Fruit fly (Drosophila melanogaster) whole organism, embryonic: ENCODE data around the gene Ube3a.

Source experiments
- Atf-2 ChIP-seq: fragments of 200-800 bp; sonication (Bioruptor generic); optimal IDR thresholded peaks from 2 replicates; lab custom pipeline; 2016; ENCODE audit warnings: missing biosample characterization, missing genetic modification characterization
- CG10543 ChIP-seq: fragments of 200-800 bp; sonication (Bioruptor generic); optimal IDR thresholded peaks from 3 replicates; lab custom pipeline; 2017; ENCODE audit warnings: missing biosample characterization, mild to moderate bottlenecking, missing genetic modification characterization, moderate library complexity
- CG11723 ChIP-seq: fragments of 200-800 bp; sonication (Bioruptor generic); optimal IDR thresholded peaks from 2 replicates; lab custom pipeline; 2017; ENCODE audit warnings: missing biosample characterization, mild to moderate bottlenecking, missing genetic modification characterization
- CG12236 ChIP-seq: fragments of 200-800 bp; sonication (Bioruptor generic); optimal IDR thresholded peaks from 2 replicates; lab custom pipeline; 2016; ENCODE audit warnings: missing biosample characterization, missing genetic modification characterization
- CG12391 ChIP-seq: fragments of 200-800 bp; sonication (Bioruptor generic); optimal IDR thresholded peaks from 3 replicates; lab custom pipeline; 2018; ENCODE audit warnings: missing biosample characterization, mild to moderate bottlenecking, missing genetic modification characterization, moderate library complexity
- CG13123 ChIP-seq: fragments of 200-800 bp; sonication (Bioruptor generic); optimal IDR thresholded peaks from 2 replicates; lab custom pipeline; 2016; ENCODE audit warnings: missing biosample characterization, missing genetic modification characterization
- CG1602 ChIP-seq: fragments of 200-800 bp; sonication (Bioruptor generic); optimal IDR thresholded peaks from 3 replicates; lab custom pipeline; 2016; ENCODE audit warnings: missing biosample characterization, missing genetic modification characterization
- CG1647 ChIP-seq: fragments of 200-800 bp; sonication (Bioruptor generic); optimal IDR thresholded peaks from 3 replicates; lab custom pipeline; 2016; ENCODE audit warnings: missing biosample characterization, missing genetic modification characterization
- CG16813 ChIP-seq: fragments of 200-800 bp; sonication (Bioruptor generic); IDR thresholded peaks from 3 replicates; pipeline ENCODE4 v1.3.6; 2022; ENCODE audit warnings: missing biosample characterization, missing genetic modification characterization; ENCODE audit not compliant: partially characterized antibody
- CG16863 ChIP-seq: fragments of 200-800 bp; sonication (Bioruptor generic); optimal IDR thresholded peaks from 3 replicates; lab custom pipeline; 2016; ENCODE audit warnings: missing biosample characterization, missing genetic modification characterization
- CG1832 ChIP-seq: fragments of 200-800 bp; sonication (Bioruptor generic); optimal IDR thresholded peaks from 2 replicates; lab custom pipeline; 2017; ENCODE audit warnings: missing biosample characterization, mild to moderate bottlenecking, missing genetic modification characterization, inconsistent platforms
- CG18599 ChIP-seq: fragments of 200-800 bp; sonication (Bioruptor generic); optimal IDR thresholded peaks from 3 replicates; lab custom pipeline; 2017; ENCODE audit warnings: missing biosample characterization, missing genetic modification characterization, mild to moderate bottlenecking, moderate library complexity, missing genetic modification reagents
- CG2678 ChIP-seq: fragments of 200-800 bp; sonication (Bioruptor generic); optimal IDR thresholded peaks from 3 replicates; lab custom pipeline; 2019; ENCODE audit warnings: missing biosample characterization, mild to moderate bottlenecking, missing genetic modification characterization, moderate library complexity
- CG30431 ChIP-seq: fragments of 200-800 bp; sonication (Bioruptor generic); optimal IDR thresholded peaks from 2 replicates; lab custom pipeline; 2017; ENCODE audit warnings: missing biosample characterization, missing genetic modification characterization
- CG42726 ChIP-seq: fragments of 200-800 bp; sonication (Bioruptor generic); IDR thresholded peaks from 2 replicates; pipeline ENCODE4 v1.3.6; 2022; ENCODE audit warnings: missing biosample characterization, missing genetic modification characterization; ENCODE audit not compliant: partially characterized antibody
- CG4404 ChIP-seq: fragments of 200-800 bp; sonication (Bioruptor generic); IDR thresholded peaks from 2 replicates; pipeline ENCODE4 v1.3.6; 2022; ENCODE audit warnings: missing biosample characterization, missing genetic modification characterization
- CG6683 ChIP-seq: fragments of 200-800 bp; sonication (Bioruptor generic); optimal IDR thresholded peaks from 2 replicates; lab custom pipeline; 2017; ENCODE audit warnings: missing biosample characterization, mild to moderate bottlenecking, missing genetic modification characterization, missing genetic modification reagents
- CG8359 ChIP-seq: fragments of 200-800 bp; sonication (Bioruptor generic); optimal IDR thresholded peaks from 2 replicates; lab custom pipeline; 2017; ENCODE audit warnings: missing biosample characterization, mild to moderate bottlenecking, missing genetic modification characterization, borderline replicate concordance
- CTCF ChIP-seq: fragments of 200-800 bp; sonication (Bioruptor generic); optimal IDR thresholded peaks from 2 replicates; lab custom pipeline; 2017; ENCODE audit warnings: missing biosample characterization, mild to moderate bottlenecking, missing genetic modification characterization, moderate library complexity
- CoRest ChIP-seq: fragments of 200-800 bp; sonication (Bioruptor generic); optimal IDR thresholded peaks from 3 replicates; lab custom pipeline; 2018; ENCODE audit warnings: missing biosample characterization, mild to moderate bottlenecking, missing genetic modification characterization, moderate library complexity
- Eip74EF ChIP-seq, 2 experiments: fragments of 200-800 bp in 1 of 2; fragments of >200 bp in 1 of 2; sonication (Bioruptor generic) in 1 of 2; optimal IDR thresholded peaks; 2 replicates each; lab custom pipeline; 2017 to 2019; ENCODE audit warnings: missing biosample characterization in 2 of 2, missing genetic modification characterization in 2 of 2, mild to moderate bottlenecking in 1 of 2, moderate library complexity in 1 of 2
- Elba2 ChIP-seq: fragments of 200-800 bp; sonication (Bioruptor generic); optimal IDR thresholded peaks from 3 replicates; lab custom pipeline; 2016; ENCODE audit warnings: missing biosample characterization, missing genetic modification characterization
- HLH54F ChIP-seq: fragments of 200-800 bp; sonication (Bioruptor generic); optimal IDR thresholded peaks from 3 replicates; lab custom pipeline; 2016; ENCODE audit warnings: missing biosample characterization, missing genetic modification characterization
- Mes4 ChIP-seq: fragments of 200-800 bp; sonication (Bioruptor generic); optimal IDR thresholded peaks from 2 replicates; lab custom pipeline; 2016; ENCODE audit warnings: missing biosample characterization, missing genetic modification characterization
- Nf-YB ChIP-seq: fragments of 200-800 bp; sonication (Bioruptor generic); optimal IDR thresholded peaks from 3 replicates; lab custom pipeline; 2019; ENCODE audit warnings: missing biosample characterization, mild to moderate bottlenecking, missing genetic modification characterization, moderate library complexity
- NfI ChIP-seq: fragments of 200-800 bp; sonication (Bioruptor generic); optimal IDR thresholded peaks from 3 replicates; lab custom pipeline; 2018; ENCODE audit warnings: missing biosample characterization, mild to moderate bottlenecking, missing genetic modification characterization, moderate library complexity
- Scr ChIP-seq: fragments of 200-800 bp; sonication (Bioruptor generic); IDR thresholded peaks from 2 replicates; pipeline ENCODE4 v1.3.6; 2022; ENCODE audit warnings: missing biosample characterization, missing genetic modification characterization; ENCODE audit not compliant: partially characterized antibody
- Stat92E ChIP-seq, 3 experiments: fragments of >200 bp in 2 of 3; fragments of 200-800 bp in 1 of 3; sonication (Bioruptor generic) in 1 of 3; optimal IDR thresholded peaks; 2 replicates each; lab custom pipeline; 2017 to 2019; ENCODE audit warnings: missing biosample characterization in 3 of 3, missing genetic modification characterization in 3 of 3, mild to moderate bottlenecking in 1 of 3, moderate library complexity in 1 of 3
- Xbp1 ChIP-seq: fragments of 200-800 bp; sonication (Bioruptor generic); optimal IDR thresholded peaks from 3 replicates; lab custom pipeline; 2016; ENCODE audit warnings: missing biosample characterization, mild to moderate bottlenecking, missing genetic modification characterization
- amos ChIP-seq: fragments of 200-800 bp; sonication (Bioruptor generic); IDR thresholded peaks from 2 replicates; pipeline ENCODE4 v1.3.6; 2022; ENCODE audit warnings: missing biosample characterization, missing genetic modification characterization; ENCODE audit not compliant: partially characterized antibody
- ase ChIP-seq: fragments of 200-800 bp; sonication (Bioruptor generic); IDR thresholded peaks from 3 replicates; pipeline ENCODE4 v1.3.6; 2022; ENCODE audit warnings: missing biosample characterization, missing genetic modification characterization
- bbx ChIP-seq: fragments of 200-800 bp; sonication (Bioruptor generic); IDR thresholded peaks from 2 replicates; pipeline ENCODE4 v1.3.6; 2022; ENCODE audit warnings: missing biosample characterization, missing genetic modification characterization; ENCODE audit not compliant: partially characterized antibody
- caup ChIP-seq: fragments of 200-800 bp; sonication (Bioruptor generic); optimal IDR thresholded peaks from 3 replicates; lab custom pipeline; 2017; ENCODE audit warnings: missing biosample characterization, mild to moderate bottlenecking, missing genetic modification characterization, moderate library complexity; ENCODE audit not compliant: severe bottlenecking
- crc ChIP-seq: fragments of 200-800 bp; sonication (Bioruptor generic); optimal IDR thresholded peaks from 2 replicates; lab custom pipeline; 2016; ENCODE audit warnings: missing biosample characterization, missing genetic modification characterization
- dmrt11E ChIP-seq: fragments of 200-800 bp; sonication (Bioruptor generic); optimal IDR thresholded peaks from 3 replicates; lab custom pipeline; 2018; ENCODE audit warnings: missing biosample characterization, mild to moderate bottlenecking, missing genetic modification characterization, moderate library complexity
- ewg ChIP-seq: fragments of 200-800 bp; sonication (Bioruptor generic); optimal IDR thresholded peaks from 3 replicates; lab custom pipeline; 2017; ENCODE audit warnings: mild to moderate bottlenecking, missing biosample characterization, missing genetic modification reagents, missing genetic modification characterization
- gro ChIP-seq: fragments of 200-800 bp; sonication (Bioruptor generic); optimal IDR thresholded peaks from 2 replicates; lab custom pipeline; 2016; ENCODE audit warnings: missing biosample characterization, missing genetic modification characterization
- jigr1 ChIP-seq: fragments of 200-800 bp; sonication (Bioruptor generic); IDR thresholded peaks from 3 replicates; pipeline ENCODE4 v1.3.6; 2022; ENCODE audit warnings: missing biosample characterization, missing genetic modification characterization
- mam ChIP-seq: fragments of 200-800 bp; sonication (Bioruptor generic); optimal IDR thresholded peaks from 3 replicates; lab custom pipeline; 2016; ENCODE audit warnings: missing biosample characterization, missing genetic modification characterization
- prd ChIP-seq, 3 experiments: fragments of >200 bp in 2 of 3; fragments of 200-800 bp in 1 of 3; sonication (Bioruptor generic) in 1 of 3; optimal IDR thresholded peaks in 2 of 3; IDR thresholded peaks in 1 of 3; 2 replicates in 2 of 3; 3 replicates in 1 of 3; pipeline versions ENCODE4 v1.3.6 to Lab custom; 2017 to 2022; ENCODE audit warnings: missing biosample characterization in 1 of 3, missing genetic modification characterization in 1 of 3
- ranshi ChIP-seq: fragments of 200-800 bp; sonication (Bioruptor generic); IDR thresholded peaks from 2 replicates; pipeline ENCODE4 v1.3.6; 2022; ENCODE audit warnings: missing biosample characterization, missing genetic modification characterization
- salm ChIP-seq: fragments of 200-800 bp; sonication (Bioruptor generic); optimal IDR thresholded peaks from 2 replicates; lab custom pipeline; 2018; ENCODE audit warnings: missing biosample characterization, mild to moderate bottlenecking, missing genetic modification characterization
- sc ChIP-seq, 3 experiments: fragments of >200 bp in 2 of 3; fragments of 200-800 bp in 1 of 3; sonication (Bioruptor generic) in 1 of 3; optimal IDR thresholded peaks; 2 replicates in 2 of 3; 3 replicates in 1 of 3; lab custom pipeline; 2017; ENCODE audit warnings: mild to moderate bottlenecking in 1 of 3, missing biosample characterization in 1 of 3, missing genetic modification characterization in 1 of 3, missing genetic modification reagents in 1 of 3
- scrt ChIP-seq: fragments of 200-800 bp; sonication (Bioruptor generic); optimal IDR thresholded peaks from 2 replicates; lab custom pipeline; 2018; ENCODE audit warnings: missing biosample characterization, mild to moderate bottlenecking, missing genetic modification characterization, moderate library complexity
- sd ChIP-seq: fragments of 200-800 bp; sonication (Bioruptor generic); optimal IDR thresholded peaks from 3 replicates; lab custom pipeline; 2018; ENCODE audit warnings: missing biosample characterization, mild to moderate bottlenecking, missing genetic modification characterization, moderate library complexity
- ttk ChIP-seq: fragments of 200-800 bp; sonication (Bioruptor generic); IDR thresholded peaks from 2 replicates; pipeline ENCODE4 v2.1.2; 2022; ENCODE audit warnings: missing biosample characterization, missing genetic modification characterization
- yki ChIP-seq: fragments of >200 bp; optimal IDR thresholded peaks from 3 replicates; lab custom pipeline; 2018

Gene Ube3a

DNA sequence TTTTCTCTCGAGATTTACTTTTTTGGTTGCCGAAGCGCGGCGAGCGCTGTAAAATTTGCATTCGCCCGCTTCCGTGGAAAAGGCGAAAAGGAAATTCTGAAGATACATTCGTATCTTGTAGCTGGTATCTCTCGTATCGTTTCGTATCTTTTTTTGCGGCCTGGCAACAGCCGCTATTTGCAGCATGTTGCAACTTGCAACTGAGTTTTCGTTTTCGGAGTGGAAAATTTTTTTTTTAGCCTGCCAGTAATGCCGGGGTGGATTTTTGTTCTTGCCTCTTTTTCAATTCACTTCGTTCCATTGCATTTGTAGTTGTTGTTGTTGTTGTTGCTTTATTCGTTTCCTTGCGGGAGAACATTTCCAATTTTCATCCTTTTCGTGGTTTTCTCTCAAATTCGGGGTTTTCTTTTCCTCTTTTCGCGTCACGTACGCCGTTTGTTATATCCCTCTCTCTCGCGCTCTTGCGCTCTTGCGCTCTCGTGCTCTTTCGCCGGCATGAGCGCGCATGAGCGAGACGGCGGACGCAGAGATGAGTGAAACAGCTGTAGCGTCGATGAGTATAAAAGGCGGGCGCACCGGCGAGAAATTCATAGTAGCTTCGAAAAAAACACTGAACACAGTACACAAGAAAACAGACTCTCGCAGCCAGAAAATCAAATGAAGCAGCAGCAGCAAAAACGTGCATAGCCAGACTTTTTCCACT, 41.5 kb upstream of the Ube3a start, which contains the start of gene scyl (continued):
- TF ChIP-seq ewg (peak; percentile 94), bbx (peak; percentile 79), CG12391 (tag; lab: Kevin White, UChicago) (peak; percentile 28), sd (tag; lab: Kevin White, UChicago) (peak; percentile 57), CG2678 (peak; percentile 44), CoRest (tag; lab: Kevin White, UChicago) (no peak), CG1832 (GFP tag; lab: Kevin White, UChicago) (peak; percentile 97), CG11723 (peak; percentile 37), Scr (GFP tag; lab: Robert Waterston, UW) (peak; percentile 55; the same call in 1 of the 2 replicates), CG42726 (GFP tag; lab: Robert Waterston, UW) (peak; percentile 86), ttk (no peak), scrt (GFP tag; lab: Kevin White, UChicago) (peak; percentile 56), CG4404 (GFP tag; lab: Robert Waterston, UW) (no peak), jigr1 (GFP tag; lab: Robert Waterston, UW) (no peak), CG16813 (GFP tag; lab: Robert Waterston, UW) (no peak; the same call in 2 of the 3 replicates), Xbp1 (peak; percentile 40), ranshi (GFP tag; lab: Robert Waterston, UW) (peak; percentile 54; the same call in 1 of the 2 replicates), CTCF (GFP tag; lab: Kevin White, UChicago) (peak; percentile 59), CG16863 (peak; percentile 26), gro (GFP tag; lab: Kevin White, UChicago) (peak; percentile 77), mam (GFP tag; lab: Kevin White, UChicago) (peak; percentile 50), crc (GFP tag; lab: Kevin White, UChicago) (peak; percentile 1), CG8359 (GFP tag; lab: Kevin White, UChicago) (peak; percentile 4), CG1647 (GFP tag; lab: Kevin White, UChicago) (peak; percentile 33), ase (GFP tag; lab: Robert Waterston, UW) (0 out of 3 replicates have a peak, but pooled peaks have one; percentile 27), Elba2 (GFP tag; lab: Kevin White, UChicago) (no peak), prd (optimal IDR thresholded peaks at IDR 0.05; lab: Kevin White, UChicago) (no peak), prd (GFP tag; IDR thresholded peaks at IDR 0.05; lab: Robert Waterston, UW) (peak; percentile 43; the same call in 2 of the 3 replicates), Eip74EF (GFP tag; optimal IDR thresholded peaks at IDR 0.05; lab: Kevin White, UChicago) (peak in 1 of 2 experiments; percentile 62), CG12236 (GFP tag; lab: Kevin White, UChicago) (no peak), yki (peak; percentile 94), sc (optimal IDR thresholded peaks at IDR 0.05; lab: Kevin White, UChicago) (no peak), sc (GFP tag; optimal IDR thresholded peaks at IDR 0.05; lab: Kevin White, UChicago) (no peak), caup (GFP tag; lab: Kevin White, UChicago) (peak; percentile 82), CG18599 (GFP tag; lab: Kevin White, UChicago) (peak; percentile 65), Nf-YB (GFP tag; lab: Kevin White, UChicago) (peak; percentile 56), dmrt11E (tag; lab: Kevin White, UChicago) (peak; percentile 17), Stat92E (GFP tag; optimal IDR thresholded peaks at IDR 0.05; lab: Kevin White, UChicago) (peak in 1 of 3 experiments; percentile 59), Mes4 (GFP tag; lab: Kevin White, UChicago) (peak; percentile 22), NfI (peak; percentile 36), CG30431 (no peak), CG6683 (no peak), CG13123 (peak; percentile 23), CG1602 (GFP tag; lab: Kevin White, UChicago) (no peak), Atf-2 (GFP tag; lab: Kevin White, UChicago) (peak; percentile 37), CG10543 (GFP tag; lab: Kevin White, UChicago) (peak; percentile 86), HLH54F (GFP tag; lab: Kevin White, UChicago) (peak; percentile 53), amos (GFP tag; lab: Robert Waterston, UW) (no peak; the same call in 1 of the 2 replicates), salm (tag; lab: Kevin White, UChicago) (peak; percentile 50)
